Fruit fly (Drosophila melanogaster) whole organism, embryonic: ENCODE measurements around the gene CG44000.

Experiments used
- B-H1 ChIP-seq: fragments of 200-800 bp; sonication (Bioruptor generic); IDR thresholded peaks from 3 replicates; pipeline ENCODE4 v1.3.6; 2022; ENCODE audit warnings: missing biosample characterization, missing genetic modification characterization
- B-H2 ChIP-seq: fragments of 200-800 bp; sonication (Bioruptor generic); optimal IDR thresholded peaks from 2 replicates; lab custom pipeline; 2018; ENCODE audit warnings: missing biosample characterization, mild to moderate bottlenecking, missing genetic modification characterization
- C15 ChIP-seq: fragments of 200-800 bp; sonication (Bioruptor generic); IDR thresholded peaks from 3 replicates; pipeline ENCODE4 v1.3.6; 2022; ENCODE audit warnings: missing biosample characterization, missing genetic modification characterization
- CG10959 ChIP-seq: fragments of 200-800 bp; sonication (Bioruptor generic); IDR thresholded peaks from 2 replicates; pipeline ENCODE4 v1.3.6; 2022; ENCODE audit warnings: missing biosample characterization, missing genetic modification characterization
- CG11504 ChIP-seq: fragments of 200-800 bp; sonication (Bioruptor generic); optimal IDR thresholded peaks from 3 replicates; lab custom pipeline; 2019; ENCODE audit warnings: missing biosample characterization, mild to moderate bottlenecking, missing genetic modification characterization, moderate library complexity
- CG12391 ChIP-seq: fragments of 200-800 bp; sonication (Bioruptor generic); optimal IDR thresholded peaks from 3 replicates; lab custom pipeline; 2018; ENCODE audit warnings: missing biosample characterization, mild to moderate bottlenecking, missing genetic modification characterization, moderate library complexity
- CG13894 ChIP-seq: fragments of 200-800 bp; sonication (Bioruptor generic); optimal IDR thresholded peaks from 3 replicates; lab custom pipeline; 2018; ENCODE audit warnings: missing biosample characterization, mild to moderate bottlenecking, missing genetic modification characterization, moderate library complexity
- CG14710 ChIP-seq: fragments of 200-800 bp; sonication (Bioruptor generic); optimal IDR thresholded peaks from 3 replicates; lab custom pipeline; 2019; ENCODE audit warnings: missing biosample characterization, mild to moderate bottlenecking, missing genetic modification characterization, moderate library complexity
- CG1647 ChIP-seq: fragments of 200-800 bp; sonication (Bioruptor generic); optimal IDR thresholded peaks from 3 replicates; lab custom pipeline; 2016; ENCODE audit warnings: missing biosample characterization, missing genetic modification characterization
- CG17328 ChIP-seq: fragments of 200-800 bp; sonication (Bioruptor generic); IDR thresholded peaks from 2 replicates; pipeline ENCODE4 v1.3.6; 2022; ENCODE audit warnings: missing biosample characterization, missing genetic modification characterization
- CG17568 ChIP-seq: fragments of 200-800 bp; sonication (Bioruptor generic); optimal IDR thresholded peaks from 2 replicates; lab custom pipeline; 2018; ENCODE audit warnings: missing biosample characterization, mild to moderate bottlenecking, missing genetic modification characterization, moderate library complexity
- CG2120 ChIP-seq: fragments of 200-800 bp; sonication (Bioruptor generic); optimal IDR thresholded peaks from 3 replicates; lab custom pipeline; 2016; ENCODE audit warnings: missing biosample characterization, missing genetic modification characterization
- CG31388 ChIP-seq: fragments of 200-800 bp; sonication (Bioruptor generic); optimal IDR thresholded peaks from 2 replicates; lab custom pipeline; 2016; ENCODE audit warnings: missing biosample characterization, missing genetic modification characterization
- CG32767 ChIP-seq: fragments of 200-800 bp; sonication (Bioruptor generic); IDR thresholded peaks from 2 replicates; pipeline ENCODE4 v1.3.6; 2022; ENCODE audit warnings: missing biosample characterization, missing genetic modification characterization
- CG4730 ChIP-seq: fragments of 200-800 bp; sonication (Bioruptor generic); IDR thresholded peaks from 2 replicates; pipeline ENCODE4 v1.3.6; 2022; ENCODE audit warnings: missing biosample characterization, missing genetic modification characterization
- CG4854 ChIP-seq: fragments of 200-800 bp; sonication (Bioruptor generic); optimal IDR thresholded peaks from 2 replicates; lab custom pipeline; 2016; ENCODE audit warnings: missing biosample characterization, missing genetic modification characterization, inconsistent platforms
- CG6765 ChIP-seq: fragments of 200-800 bp; sonication (Bioruptor generic); optimal IDR thresholded peaks from 3 replicates; lab custom pipeline; 2017; ENCODE audit warnings: missing biosample characterization, mild to moderate bottlenecking, missing genetic modification characterization
- CG8290 ChIP-seq, 3 experiments: fragments of 200-800 bp; sonication (Bioruptor generic); optimal IDR thresholded peaks; 2 replicates each; lab custom pipeline; 2016 to 2019; ENCODE audit warnings: missing biosample characterization in 3 of 3, missing genetic modification characterization in 3 of 3, mild to moderate bottlenecking in 2 of 3, moderate library complexity in 1 of 3
- CG8388 ChIP-seq: fragments of 200-800 bp; sonication (Bioruptor generic); optimal IDR thresholded peaks from 2 replicates; lab custom pipeline; 2019; ENCODE audit warnings: missing biosample characterization, mild to moderate bottlenecking, missing genetic modification characterization, moderate library complexity
- CG9215 ChIP-seq: fragments of 200-800 bp; sonication (Bioruptor generic); IDR thresholded peaks from 2 replicates; pipeline ENCODE4 v1.3.6; 2022; ENCODE audit warnings: missing biosample characterization, missing genetic modification characterization
- CG9797 ChIP-seq: fragments of 200-800 bp; sonication (Bioruptor generic); optimal IDR thresholded peaks from 3 replicates; lab custom pipeline; 2018; ENCODE audit warnings: missing biosample characterization, mild to moderate bottlenecking, missing genetic modification characterization
- CG9932 ChIP-seq: fragments of 200-800 bp; sonication (Bioruptor generic); IDR thresholded peaks from 2 replicates; pipeline ENCODE4 v1.3.6; 2022; ENCODE audit warnings: missing biosample characterization, missing genetic modification characterization
- D19A ChIP-seq: fragments of 200-800 bp; optimal IDR thresholded peaks from 3 replicates; lab custom pipeline; 2019; ENCODE audit warnings: missing biosample characterization, mild to moderate bottlenecking, missing genetic modification characterization, moderate library complexity
- Dbx ChIP-seq: fragments of 200-800 bp; sonication (Bioruptor generic); IDR thresholded peaks from 3 replicates; pipeline ENCODE4 v1.3.6; 2022; ENCODE audit warnings: missing biosample characterization, missing genetic modification characterization
- Dek ChIP-seq: fragments of 200-800 bp; sonication (Bioruptor generic); optimal IDR thresholded peaks from 3 replicates; lab custom pipeline; 2019; ENCODE audit warnings: missing biosample characterization, mild to moderate bottlenecking, missing genetic modification characterization, moderate library complexity
- HLHmδ ChIP-seq: fragments of 200-800 bp; sonication (Bioruptor generic); optimal IDR thresholded peaks from 2 replicates; lab custom pipeline; 2018; ENCODE audit warnings: missing biosample characterization, mild to moderate bottlenecking, missing genetic modification characterization, moderate library complexity
- Hey ChIP-seq: fragments of 200-800 bp; sonication (Bioruptor generic); optimal IDR thresholded peaks from 3 replicates; lab custom pipeline; 2018; ENCODE audit warnings: missing biosample characterization, mild to moderate bottlenecking, missing genetic modification characterization
- Hmx ChIP-seq: fragments of 200-800 bp; sonication (Bioruptor generic); optimal IDR thresholded peaks from 2 replicates; lab custom pipeline; 2016; ENCODE audit warnings: missing biosample characterization, missing genetic modification characterization
- Hsf ChIP-seq: fragments of 200-800 bp; sonication (Bioruptor generic); optimal IDR thresholded peaks from 3 replicates; lab custom pipeline; 2016; ENCODE audit warnings: missing biosample characterization, missing genetic modification characterization
- MTF-1 ChIP-seq: fragments of 200-800 bp; sonication (Bioruptor generic); optimal IDR thresholded peaks from 2 replicates; lab custom pipeline; 2018; ENCODE audit warnings: missing biosample characterization, mild to moderate bottlenecking, missing genetic modification characterization, borderline replicate concordance
- Max ChIP-seq: fragments of 200-800 bp; sonication (Bioruptor generic); optimal IDR thresholded peaks from 2 replicates; lab custom pipeline; 2016; ENCODE audit warnings: missing biosample characterization, mild to moderate bottlenecking, missing genetic modification characterization
- Oli ChIP-seq: fragments of 200-800 bp; sonication (Bioruptor generic); optimal IDR thresholded peaks from 2 replicates; lab custom pipeline; 2018; ENCODE audit warnings: missing biosample characterization, mild to moderate bottlenecking, missing genetic modification characterization, moderate library complexity
- Opbp ChIP-seq: fragments of 200-800 bp; sonication (Bioruptor generic); IDR thresholded peaks from 3 replicates; pipeline ENCODE4 v1.3.6; 2022; ENCODE audit warnings: missing biosample characterization, missing genetic modification characterization; ENCODE audit not compliant: partially characterized antibody
- Sin3A ChIP-seq: fragments of >200 bp; optimal IDR thresholded peaks from 2 replicates; lab custom pipeline; 2018
- abd-A ChIP-seq: fragments of 200-800 bp; sonication (Bioruptor generic); optimal IDR thresholded peaks from 3 replicates; lab custom pipeline; 2019; ENCODE audit warnings: missing biosample characterization, mild to moderate bottlenecking, missing genetic modification characterization, moderate library complexity
- ara ChIP-seq: fragments of 200-800 bp; sonication (Bioruptor generic); IDR thresholded peaks from 2 replicates; pipeline ENCODE4 v1.3.6; 2022; ENCODE audit warnings: missing biosample characterization, missing genetic modification characterization
- bowl ChIP-seq: fragments of 200-800 bp; sonication (Bioruptor generic); IDR thresholded peaks from 2 replicates; pipeline ENCODE4 v1.3.6; 2022; ENCODE audit warnings: missing biosample characterization, missing genetic modification characterization
- crol ChIP-seq: fragments of 200-800 bp; sonication (Bioruptor generic); IDR thresholded peaks from 2 replicates; pipeline ENCODE4 v1.3.6; 2022; ENCODE audit warnings: missing biosample characterization, missing genetic modification characterization
- dan ChIP-seq: fragments of 200-800 bp; sonication (Bioruptor generic); IDR thresholded peaks from 2 replicates; pipeline ENCODE4 v1.3.6; 2022; ENCODE audit warnings: missing biosample characterization, missing genetic modification characterization
- ewg ChIP-seq: fragments of 200-800 bp; sonication (Bioruptor generic); optimal IDR thresholded peaks from 3 replicates; lab custom pipeline; 2017; ENCODE audit warnings: mild to moderate bottlenecking, missing biosample characterization, missing genetic modification reagents, missing genetic modification characterization
- gro ChIP-seq: fragments of 200-800 bp; sonication (Bioruptor generic); optimal IDR thresholded peaks from 2 replicates; lab custom pipeline; 2016; ENCODE audit warnings: missing biosample characterization, missing genetic modification characterization
- lbe ChIP-seq: fragments of 200-800 bp; sonication (Bioruptor generic); optimal IDR thresholded peaks from 2 replicates; lab custom pipeline; 2016; ENCODE audit warnings: missing biosample characterization, mild to moderate bottlenecking, missing genetic modification characterization
- ro ChIP-seq: fragments of 200-800 bp; sonication (Bioruptor generic); IDR thresholded peaks from 2 replicates; pipeline ENCODE4 v1.3.6; 2022; ENCODE audit warnings: missing biosample characterization, missing genetic modification characterization
- slbo ChIP-seq: fragments of 200-800 bp; sonication (Bioruptor generic); IDR thresholded peaks from 2 replicates; pipeline ENCODE4 v1.3.6; 2022; ENCODE audit warnings: missing biosample characterization, missing genetic modification characterization
- tll ChIP-seq, 2 experiments: fragments of 200-800 bp in 1 of 2; fragments of >200 bp in 1 of 2; sonication (Bioruptor generic) in 1 of 2; optimal IDR thresholded peaks; 2 replicates each; lab custom pipeline; 2017 to 2019; ENCODE audit warnings: missing biosample characterization in 2 of 2, missing genetic modification characterization in 2 of 2, mild to moderate bottlenecking in 1 of 2, moderate library complexity in 1 of 2
- trem ChIP-seq: fragments of 200-800 bp; optimal IDR thresholded peaks from 3 replicates; lab custom pipeline; 2019; ENCODE audit warnings: missing biosample characterization, mild to moderate bottlenecking, missing genetic modification characterization, moderate library complexity
- wek ChIP-seq: fragments of 200-800 bp; sonication (Bioruptor generic); optimal IDR thresholded peaks from 3 replicates; lab custom pipeline; 2018; ENCODE audit warnings: missing biosample characterization, mild to moderate bottlenecking, missing genetic modification characterization, moderate library complexity
- yki ChIP-seq: fragments of >200 bp; optimal IDR thresholded peaks from 3 replicates; lab custom pipeline; 2018
- z ChIP-seq: fragments of 200-800 bp; sonication (Bioruptor generic); IDR thresholded peaks from 3 replicates; pipeline ENCODE4 v1.3.6; 2022; ENCODE audit warnings: missing biosample characterization, missing genetic modification characterization
- zfh2 ChIP-seq: fragments of 200-800 bp; sonication (Bioruptor generic); optimal IDR thresholded peaks from 2 replicates; lab custom pipeline; 2016; ENCODE audit warnings: missing biosample characterization, missing genetic modification characterization

CG44000 gene

DNA sequence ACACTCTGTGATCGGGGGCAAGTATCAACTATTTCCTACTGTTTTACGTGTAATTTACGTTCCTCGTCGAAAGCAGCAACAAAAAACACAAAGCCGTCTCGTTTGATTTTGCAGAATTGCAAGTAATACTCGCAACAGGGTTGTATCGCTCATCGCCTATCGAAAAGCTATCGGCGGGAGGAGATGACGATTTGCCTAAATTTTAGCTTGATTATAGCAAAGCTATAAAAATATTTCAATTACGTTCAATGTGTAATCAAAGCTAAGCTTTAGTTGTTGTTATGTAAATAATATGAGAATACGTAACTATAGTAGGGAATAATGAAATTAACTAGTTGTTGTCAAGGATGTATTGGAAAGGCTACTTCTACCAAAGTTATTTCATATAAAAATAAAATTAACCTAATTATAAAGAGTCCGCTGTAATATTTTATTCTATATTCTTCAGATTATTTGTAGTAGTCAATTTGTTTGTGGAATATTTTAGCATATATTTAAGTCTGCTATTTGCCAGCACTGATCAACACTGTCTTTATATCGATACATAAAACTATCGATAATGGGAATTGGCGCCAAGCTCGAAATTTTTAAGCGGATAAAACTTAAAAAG is 16.7 kb downstream of the CG44000 start, which contains the start of gene Rpn11 (continued):
- no peak for TF ChIP-seq MTF-1 (GFP tag; lab: Kevin White, UChicago)
- TF ChIP-seq CG14710 (tag; lab: Kevin White, UChicago), result peak; percentile 87
- TF ChIP-seq B-H1, result peak; percentile 41; the same call in 1 of the 3 replicates
- no peak for TF ChIP-seq CG10959 (GFP tag; lab: Robert Waterston, UW)
- peak; percentile 36 for TF ChIP-seq zfh2 (GFP tag; lab: Kevin White, UChicago)
- peak; percentile 19 for TF ChIP-seq CG4854 (GFP tag; lab: Kevin White, UChicago)
- TF ChIP-seq Oli (tag; lab: Kevin White, UChicago), result peak; percentile 44
- peak; percentile 24; the same call in 1 of the 3 replicates for TF ChIP-seq Dbx (GFP tag; lab: Robert Waterston, UW)
- no peak for TF ChIP-seq C15 (GFP tag; lab: Robert Waterston, UW)
- TF ChIP-seq Hey (tag; lab: Kevin White, UChicago), result no peak
- no peak for TF ChIP-seq CG6765 (GFP tag; lab: Kevin White, UChicago)
- TF ChIP-seq tll (GFP tag; optimal IDR thresholded peaks at IDR 0.05; lab: Kevin White, UChicago), result no peak
- peak; percentile 73 for TF ChIP-seq CG11504 (tag; lab: Kevin White, UChicago)
- no peak for TF ChIP-seq bowl (GFP tag; lab: Robert Waterston, UW)
- no peak for TF ChIP-seq crol
- peak; percentile 46 for TF ChIP-seq Max (GFP tag; lab: Kevin White, UChicago)
- peak; percentile 36 for TF ChIP-seq CG8290 (GFP tag; optimal IDR thresholded peaks at IDR 0.05; lab: Kevin White, UChicago)
- peak; percentile 16 to 58 for TF ChIP-seq CG8290 (tag; optimal IDR thresholded peaks at IDR 0.05; lab: Kevin White, UChicago)
- no peak for TF ChIP-seq dan (GFP tag; lab: Robert Waterston, UW)
- no peak for TF ChIP-seq ro
- TF ChIP-seq ara (GFP tag; lab: Robert Waterston, UW), result 0 out of 2 replicates have a peak, but pooled peaks have one; percentile 18
- peak; percentile 65 for TF ChIP-seq CG8388 (GFP tag; lab: Kevin White, UChicago)
- peak; percentile 68 for TF ChIP-seq CG2120
- peak; percentile 62 for TF ChIP-seq slbo (GFP tag; lab: Robert Waterston, UW)
- no peak for TF ChIP-seq wek (GFP tag; lab: Kevin White, UChicago)
- peak; percentile 59 for TF ChIP-seq Hsf (GFP tag; lab: Kevin White, UChicago)
- TF ChIP-seq CG1647, result no peak
- peak; percentile 23 for TF ChIP-seq Hmx
- peak; percentile 37 for TF ChIP-seq D19A (tag; lab: Kevin White, UChicago)
- TF ChIP-seq Opbp (GFP tag; lab: Robert Waterston, UW), result peak; percentile 47; the same call in 1 of the 3 replicates
- TF ChIP-seq ewg (GFP tag; lab: Kevin White, UChicago), result peak; percentile 18
- TF ChIP-seq CG31388 (GFP tag; lab: Kevin White, UChicago), result no peak
- TF ChIP-seq CG9932, result peak; percentile 63
- no peak for TF ChIP-seq CG17328 (GFP tag; lab: Robert Waterston, UW)
- TF ChIP-seq HLHmδ (GFP tag; lab: Kevin White, UChicago), result no peak
- peak; percentile 60 for TF ChIP-seq CG13894 (tag; lab: Kevin White, UChicago)
- no peak for TF ChIP-seq CG32767
- TF ChIP-seq CG9215 (GFP tag; lab: Robert Waterston, UW), result peak; percentile 40; the same call in 1 of the 2 replicates
- TF ChIP-seq CG4730, result no peak
- TF ChIP-seq Dek (tag; lab: Kevin White, UChicago), result peak; percentile 59
- TF ChIP-seq CG17568 (GFP tag; lab: Kevin White, UChicago), result peak; percentile 23
- no peak for TF ChIP-seq CG9797 (GFP tag; lab: Kevin White, UChicago)
- no peak for TF ChIP-seq gro (GFP tag; lab: Kevin White, UChicago)
- TF ChIP-seq lbe (GFP tag; lab: Kevin White, UChicago), result no peak
- TF ChIP-seq abd-A (tag; lab: Kevin White, UChicago), result no peak
- TF ChIP-seq CG12391 (tag; lab: Kevin White, UChicago), result peak; percentile 86
- no peak for TF ChIP-seq yki (lab: Kevin White, UChicago)
- TF ChIP-seq Sin3A (lab: Kevin White, UChicago), result peak; percentile 6
- TF ChIP-seq z (GFP tag; lab: Robert Waterston, UW), result no peak
- peak; percentile 59 for TF ChIP-seq B-H2 (GFP tag; lab: Kevin White, UChicago)
- TF ChIP-seq trem (tag; lab: Kevin White, UChicago), result peak; percentile 66
